Worm (Caenorhabditis elegans) whole organism, late embryonic: ENCODE data around the gene F01D5.5.

Experiments used
- ama-1 ChIP-seq: fragments of 150-350 bp; optimal IDR thresholded peaks from 2 replicates; lab custom pipeline; 2014
- ceh-19 ChIP-seq: fragments of 200-800 bp; sonication (Bioruptor generic); optimal IDR thresholded peaks from 2 replicates; lab custom pipeline; 2018; ENCODE audit warnings: mild to moderate bottlenecking, missing genetic modification characterization, missing compliant biosample characterization

ce11 chrII:14037484-14038303, 35.6 kb upstream of the F01D5.5 start:
- no peak for TF ChIP-seq ceh-19 (GFP tag; lab: Kevin White, UChicago)
- no peak for TF ChIP-seq ama-1 (lab: Kevin White, UChicago)
